Worm (Caenorhabditis elegans) whole organism, L4 larva: Measurements from ENCODE around the gene F07C3.16.
A peak's percentile ranks its signal among the peaks of the same experiment; 100 is the strongest.

Source experiments
- F10B5.3 ChIP-seq: sonication (generic microtip); optimal IDR thresholded peaks from 2 replicates; lab custom pipeline; 2016; ENCODE audit warnings: mild to moderate bottlenecking, missing genetic modification characterization, missing compliant biosample characterization
- F37D6.2 ChIP-seq: sonication (generic microtip); optimal IDR thresholded peaks from 2 replicates; lab custom pipeline; 2016; ENCODE audit warnings: mild to moderate bottlenecking, missing genetic modification characterization, missing compliant biosample characterization
- T20F7.1 ChIP-seq: fragments of 200-800 bp; sonication (Bioruptor generic); optimal IDR thresholded peaks from 2 replicates; lab custom pipeline; 2018; ENCODE audit warnings: mild to moderate bottlenecking, missing genetic modification characterization, missing compliant biosample characterization
- T26A8.4 ChIP-seq: fragments of 200-800 bp; sonication (Bioruptor generic); IDR thresholded peaks from 2 replicates; pipeline ENCODE4 v1.3.6; 2022; ENCODE audit warnings: missing genetic modification characterization, missing compliant biosample characterization
- aha-1 ChIP-seq: fragments of 150-350 bp; peaks from one replicate; lab custom pipeline; 2014; ENCODE audit warnings: missing biosample characterization, missing genetic modification characterization
- attf-4 ChIP-seq: sonication (generic microtip); optimal IDR thresholded peaks from 3 replicates; lab custom pipeline; 2017; ENCODE audit warnings: missing biosample characterization, missing genetic modification characterization
- ctbp-1 ChIP-seq: fragments of 200-800 bp; sonication (Bioruptor generic); IDR thresholded peaks from 2 replicates; pipeline ENCODE4 v1.3.6; 2022; ENCODE audit warnings: missing genetic modification reagents, missing genetic modification characterization, missing compliant biosample characterization
- daf-16 ChIP-seq, 3 experiments: sonication (generic microtip); optimal IDR thresholded peaks; 2 replicates each; lab custom pipeline; 2016 to 2017; ENCODE audit warnings: missing genetic modification characterization in 3 of 3, missing genetic modification reagents in 3 of 3, mild to moderate bottlenecking in 2 of 3, missing compliant biosample characterization in 2 of 3, missing biosample characterization in 1 of 3, moderate library complexity in 1 of 3
- daf-19 ChIP-seq: fragments of 200-800 bp; sonication (Bioruptor generic); conservative IDR thresholded peaks from 2 replicates; pipeline ENCODE4 v1.3.6; 2022; ENCODE audit warnings: missing genetic modification characterization, missing compliant biosample characterization
- dmd-6 ChIP-seq: fragments of 200-800 bp; sonication (Bioruptor generic); IDR thresholded peaks from 2 replicates; pipeline ENCODE4 v1.3.6; 2022; ENCODE audit warnings: missing genetic modification reagents, missing genetic modification characterization, missing compliant biosample characterization
- dpl-1 ChIP-seq: fragments of 150-350 bp; optimal IDR thresholded peaks from 2 replicates; lab custom pipeline; 2014; ENCODE audit warnings: missing biosample characterization, missing genetic modification reagents, missing genetic modification characterization
- duxl-1 ChIP-seq: sonication (generic microtip); optimal IDR thresholded peaks from 2 replicates; lab custom pipeline; 2016; ENCODE audit warnings: mild to moderate bottlenecking, missing genetic modification characterization, moderate library complexity, missing compliant biosample characterization; ENCODE audit not compliant: poor library complexity
- dve-1 ChIP-seq: sonication (generic microtip); optimal IDR thresholded peaks from 2 replicates; lab custom pipeline; 2017; ENCODE audit warnings: antibody characterized with exemption, mild to moderate bottlenecking, missing genetic modification characterization, missing compliant biosample characterization; ENCODE audit not compliant: insufficient read depth
- fkh-10 ChIP-seq: fragments of 150-350 bp; optimal IDR thresholded peaks from 2 replicates; lab custom pipeline; 2014; ENCODE audit warnings: missing biosample characterization, missing genetic modification reagents, missing genetic modification characterization
- hif-1 ChIP-seq, 2 experiments: sonication (generic microtip); optimal IDR thresholded peaks; 2 replicates each; lab custom pipeline; 2016 to 2017; ENCODE audit warnings: missing compliant biosample characterization in 2 of 2, missing genetic modification characterization in 2 of 2, missing genetic modification reagents in 2 of 2, missing genotype in 2 of 2, mild to moderate bottlenecking in 1 of 2
- hlh-11 ChIP-seq: fragments of 200-800 bp; sonication (Bioruptor generic); optimal IDR thresholded peaks from 2 replicates; lab custom pipeline; 2018; ENCODE audit warnings: mild to moderate bottlenecking, missing genetic modification characterization, missing compliant biosample characterization
- hlh-30 ChIP-seq: sonication (generic microtip); optimal IDR thresholded peaks from 2 replicates; lab custom pipeline; 2017; ENCODE audit warnings: antibody characterized with exemption, mild to moderate bottlenecking, missing genetic modification characterization, missing compliant biosample characterization; ENCODE audit not compliant: insufficient read depth
- hmg-1.1 ChIP-seq: fragments of 200-800 bp; sonication (Bioruptor generic); IDR thresholded peaks from 2 replicates; pipeline ENCODE4 v1.3.6; 2022; ENCODE audit warnings: missing genetic modification reagents, missing genetic modification characterization, missing compliant biosample characterization
- jun-1 ChIP-seq: fragments of 150-350 bp; optimal IDR thresholded peaks from 2 replicates; lab custom pipeline; 2014; ENCODE audit warnings: missing biosample characterization, missing genetic modification reagents, missing genetic modification characterization
- lsy-2 ChIP-seq, 2 experiments: fragments of 150-350 bp in 1 of 2; sonication (generic microtip) in 1 of 2; optimal IDR thresholded peaks; 2 replicates each; lab custom pipeline; 2014 to 2017; ENCODE audit warnings: missing biosample characterization in 2 of 2, missing genetic modification characterization in 2 of 2
- madf-5 ChIP-seq, 2 experiments: fragments of 200-800 bp; sonication (Bioruptor generic); IDR thresholded peaks; 2 replicates each; pipeline ENCODE4 v1.3.6; 2022; ENCODE audit warnings: missing compliant biosample characterization in 2 of 2, missing genetic modification characterization in 2 of 2
- mdt-29 ChIP-seq: fragments of 200-800 bp; sonication (Bioruptor generic); IDR thresholded peaks from 2 replicates; pipeline ENCODE4 v1.3.6; 2022; ENCODE audit warnings: missing genetic modification reagents, missing genetic modification characterization, missing compliant biosample characterization
- mep-1 ChIP-seq: fragments of 150-350 bp; sonication (generic microtip); optimal IDR thresholded peaks from 3 replicates; lab custom pipeline; 2014; ENCODE audit warnings: missing biosample characterization, missing genetic modification characterization
- mes-2 ChIP-seq: sonication (generic microtip); optimal IDR thresholded peaks from 2 replicates; lab custom pipeline; 2016; ENCODE audit warnings: missing genotype, mild to moderate bottlenecking, missing genetic modification characterization, missing compliant biosample characterization; ENCODE audit not compliant: poor library complexity, severe bottlenecking
- mxl-3 ChIP-seq: fragments of 200-800 bp; sonication (Bioruptor generic); optimal IDR thresholded peaks from 2 replicates; lab custom pipeline; 2018; ENCODE audit warnings: mild to moderate bottlenecking, missing genetic modification characterization, missing compliant biosample characterization
- nhr-11 ChIP-seq: fragments of 150-350 bp; optimal IDR thresholded peaks from 2 replicates; lab custom pipeline; 2014; ENCODE audit warnings: missing biosample characterization, missing genetic modification characterization
- nhr-111 ChIP-seq: fragments of 200-800 bp; sonication (Bioruptor generic); optimal IDR thresholded peaks from 2 replicates; lab custom pipeline; 2018; ENCODE audit warnings: mild to moderate bottlenecking, missing genetic modification characterization, missing compliant biosample characterization
- nhr-28 ChIP-seq: fragments of 150-350 bp; optimal IDR thresholded peaks from 2 replicates; lab custom pipeline; 2014; ENCODE audit warnings: missing biosample characterization, missing genetic modification characterization
- nhr-48 ChIP-seq: sonication (generic microtip); optimal IDR thresholded peaks from 2 replicates; lab custom pipeline; 2016; ENCODE audit warnings: mild to moderate bottlenecking, missing genetic modification characterization, missing compliant biosample characterization
- nhr-6 ChIP-seq: fragments of 150-350 bp; optimal IDR thresholded peaks from 2 replicates; lab custom pipeline; 2014; ENCODE audit warnings: missing biosample characterization, missing genetic modification characterization
- nhr-77 ChIP-seq: fragments of 150-350 bp; optimal IDR thresholded peaks from 2 replicates; lab custom pipeline; 2014; ENCODE audit warnings: missing biosample characterization, missing genetic modification characterization
- pqm-1 ChIP-seq: sonication (generic microtip); optimal IDR thresholded peaks from 2 replicates; lab custom pipeline; 2017; ENCODE audit warnings: missing biosample characterization, missing genetic modification characterization
- rbr-2 ChIP-seq: sonication (generic microtip); optimal IDR thresholded peaks from 2 replicates; lab custom pipeline; 2016; ENCODE audit warnings: missing genotype, missing genetic modification characterization, missing compliant biosample characterization
- set-16 ChIP-seq: fragments of 200-800 bp; sonication (Bioruptor generic); IDR thresholded peaks from 2 replicates; pipeline ENCODE4 v1.3.6; 2022; ENCODE audit warnings: missing genetic modification reagents, missing genetic modification characterization, missing compliant biosample characterization
- spr-3 ChIP-seq: fragments of 200-800 bp; sonication (Bioruptor generic); optimal IDR thresholded peaks from 2 replicates; lab custom pipeline; 2018; ENCODE audit warnings: mild to moderate bottlenecking, missing genetic modification characterization, missing compliant biosample characterization
- tag-97 ChIP-seq: fragments of 200-800 bp; sonication (Bioruptor generic); IDR thresholded peaks from 2 replicates; pipeline ENCODE4 v1.3.6; 2022; ENCODE audit warnings: missing genetic modification characterization, missing compliant biosample characterization
- unc-62 ChIP-seq, 3 experiments: fragments of 150-350 bp in 1 of 3; sonication (generic microtip); optimal IDR thresholded peaks in 2 of 3; peaks in 1 of 3; 1 replicate in 1 of 3; 2 replicates in 2 of 3; lab custom pipeline; 2014 to 2017; ENCODE audit warnings: missing biosample characterization in 3 of 3, missing genetic modification characterization in 3 of 3, missing genetic modification reagents in 3 of 3, missing genotype in 1 of 3
- zip-2 ChIP-seq: fragments of 150-350 bp; optimal IDR thresholded peaks from 2 replicates; lab custom pipeline; 2014; ENCODE audit warnings: missing biosample characterization, missing genetic modification characterization

F07C3.16 gene

DNA sequence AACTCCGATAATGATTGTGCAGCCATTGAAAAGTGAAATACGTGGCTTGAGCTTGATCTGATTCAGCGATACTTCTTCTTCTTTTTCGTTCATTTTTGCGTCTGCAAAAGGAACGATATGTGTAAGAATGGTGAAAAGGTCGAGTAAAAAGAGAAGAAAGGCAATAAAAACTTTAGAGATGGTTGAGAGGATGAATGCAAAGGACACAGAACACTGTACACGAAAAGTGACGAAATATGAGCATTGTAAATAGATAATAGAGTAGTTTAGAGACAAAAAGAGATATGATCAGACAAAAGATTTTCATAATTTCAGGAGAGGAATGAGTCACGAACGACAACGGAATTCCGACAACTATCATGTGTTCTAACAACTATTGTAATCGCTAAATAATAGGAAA, 11.1 kb downstream of the F07C3.16 start, which contains the start of gene aat-2:
TSS of gene aat-2 (minus strand) at position 101 of the 400 bp plus-strand sequence.
- TF ChIP-seq zip-2 = no peak
- TF ChIP-seq T26A8.4 (GFP tag; lab: Robert Waterston, UW) = no peak
- TF ChIP-seq unc-62 (GFP tag; optimal IDR thresholded peaks at IDR 0.05 in 1 of 2; lab: Kevin White, UChicago) = peak in 1 of 2 experiments; percentile 30
- TF ChIP-seq unc-62 (tag; optimal IDR thresholded peaks at IDR 0.05; lab: Kevin White, UChicago) = no peak
- no peak for TF ChIP-seq rbr-2 (tag; lab: Kevin White, UChicago)
- TF ChIP-seq, all 104 proteins: peak for 1

DNA sequence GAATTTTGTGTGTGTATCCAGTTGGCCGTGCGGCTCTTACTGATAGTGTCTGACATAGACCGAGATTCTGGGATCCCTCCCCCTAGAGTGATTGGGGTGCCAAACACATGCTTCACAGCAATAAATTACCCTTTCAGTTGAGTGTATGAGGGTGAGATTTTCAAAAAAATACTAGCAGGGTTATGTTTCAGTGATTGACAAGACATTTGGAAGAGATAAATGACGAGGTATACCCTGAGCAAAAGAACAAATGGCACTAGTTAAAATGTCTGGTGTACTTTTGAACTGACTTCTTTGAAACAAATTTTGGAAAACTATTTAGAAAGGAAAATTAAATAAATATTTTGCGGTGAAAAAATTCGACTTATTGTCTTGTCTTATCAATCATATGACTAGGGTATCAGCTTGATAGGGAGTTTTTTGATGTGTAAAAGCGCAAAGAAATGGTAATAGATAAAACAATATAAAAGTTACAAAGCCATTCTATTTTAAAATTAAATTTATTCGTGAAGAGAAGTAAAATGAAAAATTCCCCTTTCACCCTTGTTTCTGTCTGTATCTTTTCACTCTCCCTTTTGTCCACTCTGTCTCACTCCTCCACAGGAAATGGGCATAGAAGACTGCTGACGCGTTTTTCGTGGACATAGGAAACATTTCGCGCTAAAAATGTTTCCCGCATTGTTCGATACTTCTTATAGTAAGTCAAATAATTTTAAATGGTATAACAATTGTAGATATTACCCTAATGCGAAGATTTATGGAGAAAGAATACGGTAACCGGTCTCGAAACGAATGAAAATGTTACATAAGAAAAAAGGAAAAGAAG, 14.0 kb downstream of the F07C3.16 start, which contains the start of gene glo-4:
TSS of gene glo-4 (minus strand) at position 51 of the 826 bp plus-strand sequence.
- TF ChIP-seq attf-4 (tag; lab: Kevin White, UChicago) (no peak), nhr-28 (peak; percentile 56), nhr-111 (GFP tag; lab: Kevin White, UChicago) (no peak), set-16 (no peak), hlh-30 (peak; percentile 55), hmg-1.1 (peak; percentile 45; the same call in 1 of the 2 replicates), dve-1 (tag; lab: Kevin White, UChicago) (peak; percentile 76), unc-62 (GFP tag; optimal IDR thresholded peaks at IDR 0.05 in 1 of 2; lab: Kevin White, UChicago) (peak in 1 of 2 experiments; percentile 93), unc-62 (tag; optimal IDR thresholded peaks at IDR 0.05; lab: Kevin White, UChicago) (no peak), tag-97 (GFP tag; lab: Robert Waterston, UW) (no peak), daf-16 (GFP tag; optimal IDR thresholded peaks at IDR 0.05; lab: Kevin White, UChicago) (no peak), daf-16 (tag; optimal IDR thresholded peaks at IDR 0.05; lab: Kevin White, UChicago) (peak; percentile 1), F37D6.2 (tag; lab: Kevin White, UChicago) (peak; percentile 55), duxl-1 (tag; lab: Kevin White, UChicago) (peak; percentile 15), ctbp-1 (GFP tag; lab: Robert Waterston, UW) (0 out of 2 replicates have a peak, but pooled peaks have one; percentile 50), hif-1 (tag; optimal IDR thresholded peaks at IDR 0.05; lab: Kevin White, UChicago) (no peak), F10B5.3 (tag; lab: Kevin White, UChicago) (no peak), lsy-2 (tag; optimal IDR thresholded peaks at IDR 0.05; lab: Kevin White, UChicago) (peak; percentile 51 to 87), hlh-11 (peak; percentile 78), mes-2 (tag; lab: Kevin White, UChicago) (peak; percentile 81), dpl-1 (GFP tag; lab: Kevin White, UChicago) (peak; percentile 80), pqm-1 (peak; percentile 66), dmd-6 (GFP tag; lab: Robert Waterston, UW) (peak; percentile 49), jun-1 (tag; lab: Kevin White, UChicago) (no peak), nhr-48 (peak; percentile 52), madf-5 (GFP tag; IDR thresholded peaks at IDR 0.05; lab: Robert Waterston, UW) (no peak), mdt-29 (GFP tag; lab: Robert Waterston, UW) (no peak), spr-3 (GFP tag; lab: Kevin White, UChicago) (no peak), fkh-10 (GFP tag; lab: Kevin White, UChicago) (peak; percentile 96), nhr-6 (tag; lab: Kevin White, UChicago) (peak; percentile 6), daf-19 (GFP tag; lab: Robert Waterston, UW) (no peak), rbr-2 (tag; lab: Kevin White, UChicago) (peak; percentile 77), mxl-3 (GFP tag; lab: Kevin White, UChicago) (no peak), nhr-11 (tag; lab: Kevin White, UChicago) (peak; percentile 40), aha-1 (tag; lab: Kevin White, UChicago) (peak; percentile 69), mep-1 (tag; lab: Kevin White, UChicago) (peak; percentile 85), nhr-77 (peak; percentile 23), T20F7.1 (GFP tag; lab: Kevin White, UChicago) (peak; percentile 70)
